Fruit fly (Drosophila melanogaster) S2 (cell line): ENCODE measurements around the gene fry.

ENCODE experiments used
- CG8478 ChIP-seq: fragments of >200 bp; optimal IDR thresholded peaks from 2 replicates; lab custom pipeline; 2018
- CTCF ChIP-seq, 2 experiments: fragments of >200 bp; optimal IDR thresholded peaks; 2 replicates each; lab custom pipeline; 2018

- TF ChIP-seq CG8478 (lab: Kevin White, UChicago): no peak
- TF ChIP-seq CTCF (optimal IDR thresholded peaks at IDR 0.05; lab: Kevin White, UChicago): no peak
These were observed 3.4 kb downstream of the fry start for dm6 chr3L:9675528-9675963.
